Fruit fly (Drosophila melanogaster): Measurements from ENCODE around the gene ctrip.

Gene ctrip

dm6 chr3R:4813172-4813716 lies 1.3 kb upstream of the ctrip start (continued):
- no peak for TF ChIP-seq CG11085 (GFP tag; IDR thresholded peaks at IDR 0.05)
- peak; percentile 67; the same call in 2 of the 3 replicates for TF ChIP-seq ken (GFP tag; IDR thresholded peaks at IDR 0.05)
- TF ChIP-seq bigmax (GFP tag; optimal IDR thresholded peaks at IDR 0.05), result no peak
- no peak for TF ChIP-seq bowl (GFP tag; IDR thresholded peaks at IDR 0.05)
- TF ChIP-seq CG31224 (GFP tag; IDR thresholded peaks at IDR 0.05), result peak; percentile 37; the same call in 1 of the 2 replicates
- TF ChIP-seq CG2199 (GFP tag; IDR thresholded peaks at IDR 0.05), result 0 out of 3 replicates have a peak, but pooled peaks have one; percentile 37
- TF ChIP-seq Dad (GFP tag; optimal IDR thresholded peaks at IDR 0.05), result peak; percentile 5
- TF ChIP-seq CG6765 (GFP tag; optimal IDR thresholded peaks at IDR 0.05), result no peak
- TF ChIP-seq Lpt (GFP tag; optimal IDR thresholded peaks at IDR 0.05), result no peak
- TF ChIP-seq Hr78 (GFP tag; optimal IDR thresholded peaks at IDR 0.05), result peak in 1 of 2 experiments; percentile 45
- TF ChIP-seq Doc2 (GFP tag; IDR thresholded peaks at IDR 0.05), result no peak
- no peak for TF ChIP-seq ems (GFP tag; optimal IDR thresholded peaks at IDR 0.05)
- TF ChIP-seq CG2129 (GFP tag; IDR thresholded peaks at IDR 0.05; ENCODE audit: partially characterized antibody), result peak; percentile 32; the same call in 1 of the 2 replicates
- TF ChIP-seq CG9215 (GFP tag; IDR thresholded peaks at IDR 0.05), result no peak
- peak; percentile 89 for TF ChIP-seq sens (GFP tag)
- TF ChIP-seq bcd (GFP tag; optimal IDR thresholded peaks at IDR 0.05), result peak; percentile 51
- no peak for TF ChIP-seq CG14965 (GFP tag; optimal IDR thresholded peaks at IDR 0.05; ENCODE audit: borderline replicate concordance)
- peak; percentile 63 for TF ChIP-seq CG13424 (tag; optimal IDR thresholded peaks at IDR 0.05)
- TF ChIP-seq ssp (GFP tag; IDR thresholded peaks at IDR 0.05), result peak; percentile 98
- peak; percentile 87 for TF ChIP-seq kni (GFP tag; optimal IDR thresholded peaks at IDR 0.05)
- peak; percentile 67 for TF ChIP-seq CG4328 (GFP tag; optimal IDR thresholded peaks at IDR 0.05)
- TF ChIP-seq CG3838 (GFP tag; optimal IDR thresholded peaks at IDR 0.05), result no peak
- no peak for TF ChIP-seq gcm2 (GFP tag; optimal IDR thresholded peaks at IDR 0.05)
- no peak for TF ChIP-seq CG9876 (GFP tag; optimal IDR thresholded peaks at IDR 0.05)
- TF ChIP-seq phol (tag; optimal IDR thresholded peaks at IDR 0.05), result peak; percentile 71
- TF ChIP-seq emc (GFP tag; optimal IDR thresholded peaks at IDR 0.05), result no peak
- TF ChIP-seq CG7928 (GFP tag; optimal IDR thresholded peaks at IDR 0.05), result no peak
- TF ChIP-seq Scr (GFP tag; IDR thresholded peaks at IDR 0.05; ENCODE audit: partially characterized antibody), result peak; percentile 72
- no peak for TF ChIP-seq dimm (GFP tag; IDR thresholded peaks at IDR 0.05)
- peak; percentile 42 for TF ChIP-seq CG8281 (tag; optimal IDR thresholded peaks at IDR 0.05)
- peak; percentile 92 for TF ChIP-seq row (GFP tag; IDR thresholded peaks at IDR 0.05)
- TF ChIP-seq dmrt99B (tag; optimal IDR thresholded peaks at IDR 0.05), result no peak
- no peak for TF ChIP-seq prd (optimal IDR thresholded peaks at IDR 0.05)
- TF ChIP-seq prd (GFP tag; IDR thresholded peaks at IDR 0.05), result peak; percentile 74
- no peak for TF ChIP-seq hkb (optimal IDR thresholded peaks at IDR 0.05)
- peak; percentile 33; the same call in 1 of the 2 replicates for TF ChIP-seq hkb (GFP tag; IDR thresholded peaks at IDR 0.05)
- no peak for TF ChIP-seq Atf-2 (GFP tag; optimal IDR thresholded peaks at IDR 0.05)
- peak; percentile 41 for TF ChIP-seq CG17829 (tag; optimal IDR thresholded peaks at IDR 0.05)
- peak; percentile 53 for TF ChIP-seq CG12391 (tag; optimal IDR thresholded peaks at IDR 0.05)
- peak; percentile 62 for TF ChIP-seq bab2 (GFP tag; optimal IDR thresholded peaks at IDR 0.05)
- TF ChIP-seq CG4820 (GFP tag; optimal IDR thresholded peaks at IDR 0.05), result no peak
- no peak for TF ChIP-seq pnt (GFP tag; optimal IDR thresholded peaks at IDR 0.05)
- peak; percentile 26 for TF ChIP-seq CG10654 (GFP tag; optimal IDR thresholded peaks at IDR 0.05)
- peak; percentile 48; the same call in 1 of the 2 replicates for TF ChIP-seq stc (GFP tag; IDR thresholded peaks at IDR 0.05)
- TF ChIP-seq CG1529 (GFP tag; optimal IDR thresholded peaks at IDR 0.05), result peak; percentile 78
- TF ChIP-seq her (GFP tag; optimal IDR thresholded peaks at IDR 0.05), result peak; percentile 40
- no peak for TF ChIP-seq CG14667 (GFP tag; IDR thresholded peaks at IDR 0.05)
- peak; percentile 68 for TF ChIP-seq unpg (GFP tag; optimal IDR thresholded peaks at IDR 0.05)
- TF ChIP-seq pfk (GFP tag; optimal IDR thresholded peaks at IDR 0.05), result peak; percentile 75
- TF ChIP-seq Ada2b (GFP tag; IDR thresholded peaks at IDR 0.05), result peak; percentile 22; the same call in 1 of the 2 replicates
- no peak for TF ChIP-seq abd-A (tag; optimal IDR thresholded peaks at IDR 0.05)
